Fruit fly (Drosophila melanogaster) whole organism, wandering third instar larva: ENCODE data around the gene CG31848.

Source experiments
- CG32264 ChIP-seq: fragments of 200-800 bp; sonication (Bioruptor generic); optimal IDR thresholded peaks from 2 replicates; lab custom pipeline; 2016; ENCODE audit warnings: missing biosample characterization, missing genetic modification characterization
- CrebA ChIP-seq: fragments of 200-800 bp; sonication (Bioruptor generic); optimal IDR thresholded peaks from 2 replicates; lab custom pipeline; 2016; ENCODE audit warnings: missing biosample characterization, mild to moderate bottlenecking, missing genetic modification characterization, borderline replicate concordance
- Dfd ChIP-seq: fragments of >200 bp; optimal IDR thresholded peaks from 2 replicates; lab custom pipeline; 2017; ENCODE audit warnings: missing biosample characterization, missing genetic modification characterization
- Dif ChIP-seq: fragments of 200-275, 200-300 bp; sonication (Bioruptor generic); optimal IDR thresholded peaks from 2 replicates; lab custom pipeline; 2018; ENCODE audit warnings: missing biosample characterization, missing genetic modification characterization; ENCODE audit not compliant: partially characterized antibody
- GATAd ChIP-seq: sonication (Bioruptor generic); optimal IDR thresholded peaks from 2 replicates; lab custom pipeline; 2016; ENCODE audit warnings: missing biosample characterization, missing genetic modification characterization
- Hnf4 ChIP-seq: fragments of 200-800 bp; sonication (Bioruptor generic); optimal IDR thresholded peaks from 2 replicates; lab custom pipeline; 2016; ENCODE audit warnings: missing biosample characterization, mild to moderate bottlenecking, missing genetic modification characterization
- Hr83 ChIP-seq: fragments of 200-300 bp; sonication (Bioruptor generic); optimal IDR thresholded peaks from 2 replicates; lab custom pipeline; 2016; ENCODE audit warnings: missing biosample characterization, mild to moderate bottlenecking, missing genetic modification characterization, moderate library complexity; ENCODE audit not compliant: poor library complexity, severe bottlenecking
- Jra ChIP-seq: sonication (Bioruptor generic); optimal IDR thresholded peaks from 2 replicates; lab custom pipeline; 2016; ENCODE audit warnings: missing biosample characterization, missing genetic modification characterization
- Mio ChIP-seq: sonication (Bioruptor generic); optimal IDR thresholded peaks from 2 replicates; lab custom pipeline; 2016; ENCODE audit warnings: missing biosample characterization, missing genetic modification characterization
- Myc ChIP-seq: fragments of >200 bp; optimal IDR thresholded peaks from 2 replicates; lab custom pipeline; 2017
- N ChIP-seq: fragments of >200 bp; optimal IDR thresholded peaks from 2 replicates; lab custom pipeline; 2018; ENCODE audit warnings: missing biosample characterization, missing external identifiers, missing genetic modification characterization
- OdsH ChIP-seq: fragments of 200-800 bp; sonication (Bioruptor generic); optimal IDR thresholded peaks from 2 replicates; lab custom pipeline; 2016; ENCODE audit warnings: missing biosample characterization, mild to moderate bottlenecking, missing genetic modification characterization
- Rel ChIP-seq, 2 experiments: fragments of 200-800 bp; sonication (Bioruptor generic) in 1 of 2; optimal IDR thresholded peaks; 2 replicates in 1 of 2; 3 replicates in 1 of 2; lab custom pipeline; 2016 to 2019; ENCODE audit warnings: mild to moderate bottlenecking in 2 of 2, missing biosample characterization in 2 of 2, missing genetic modification characterization in 2 of 2, moderate library complexity in 1 of 2
- Sp1 ChIP-seq: fragments of 200-800 bp; sonication (Bioruptor generic); optimal IDR thresholded peaks from 3 replicates; lab custom pipeline; 2019; ENCODE audit warnings: missing biosample characterization, mild to moderate bottlenecking, missing genetic modification characterization, moderate library complexity
- Vsx2 ChIP-seq: fragments of 200-300, 225-300 bp; sonication (Bioruptor generic); optimal IDR thresholded peaks from 2 replicates; lab custom pipeline; 2018; ENCODE audit warnings: missing biosample characterization, missing genetic modification characterization; ENCODE audit not compliant: partially characterized antibody
- br ChIP-seq: fragments of 200-800 bp; sonication (Bioruptor generic); optimal IDR thresholded peaks from 2 replicates; lab custom pipeline; 2016; ENCODE audit warnings: missing biosample characterization, missing genetic modification characterization
- brk ChIP-seq: fragments of 200-800 bp; sonication (Bioruptor generic); optimal IDR thresholded peaks from 2 replicates; lab custom pipeline; 2016; ENCODE audit warnings: missing biosample characterization, mild to moderate bottlenecking, missing genetic modification characterization
- dl ChIP-seq, 2 experiments: fragments of 175-275, 200-275 bp in 1 of 2; fragments of 200-275 bp in 1 of 2; sonication (Bioruptor generic); optimal IDR thresholded peaks; lab custom pipeline; 2018; ENCODE audit warnings: mild to moderate bottlenecking in 2 of 2, missing biosample characterization in 2 of 2, missing genetic modification characterization in 2 of 2, moderate library complexity in 2 of 2; ENCODE audit not compliant: partially characterized antibody in 2 of 2, insufficient read depth in 1 of 2
- dmrt93B ChIP-seq: fragments of 200-800 bp; sonication (Bioruptor generic); optimal IDR thresholded peaks from 2 replicates; lab custom pipeline; 2018; ENCODE audit warnings: missing biosample characterization, mild to moderate bottlenecking, missing genetic modification characterization
- dsf ChIP-seq: sonication (Bioruptor generic); optimal IDR thresholded peaks from 2 replicates; lab custom pipeline; 2016; ENCODE audit warnings: missing biosample characterization, missing genetic modification characterization, borderline replicate concordance
- ey ChIP-seq: fragments of 200-800 bp; sonication (Bioruptor generic); optimal IDR thresholded peaks from 2 replicates; lab custom pipeline; 2016; ENCODE audit warnings: missing biosample characterization, missing genetic modification characterization
- foxo ChIP-seq, 2 experiments: fragments of 200-800 bp; sonication (Bioruptor generic); optimal IDR thresholded peaks; 2 replicates in 1 of 2; 3 replicates in 1 of 2; lab custom pipeline; 2016 to 2017; ENCODE audit warnings: missing biosample characterization in 2 of 2, missing genetic modification characterization in 2 of 2
- fru ChIP-seq: fragments of 200-800 bp; sonication (Bioruptor generic); optimal IDR thresholded peaks from 3 replicates; lab custom pipeline; 2016; ENCODE audit warnings: missing biosample characterization, mild to moderate bottlenecking, missing genetic modification characterization
- h ChIP-seq: fragments of 200-800 bp; sonication (Bioruptor generic); optimal IDR thresholded peaks from 3 replicates; lab custom pipeline; 2016; ENCODE audit warnings: missing biosample characterization, mild to moderate bottlenecking, missing genetic modification characterization
- pan ChIP-seq: fragments of >200 bp; optimal IDR thresholded peaks from 2 replicates; lab custom pipeline; 2017
- rgr ChIP-seq: fragments of 200-800 bp; sonication (Bioruptor generic); optimal IDR thresholded peaks from 3 replicates; lab custom pipeline; 2016; ENCODE audit warnings: missing biosample characterization, mild to moderate bottlenecking, missing genetic modification characterization
- sage ChIP-seq: fragments of 200-800 bp; sonication (Bioruptor generic); optimal IDR thresholded peaks from 2 replicates; lab custom pipeline; 2016; ENCODE audit warnings: missing biosample characterization, mild to moderate bottlenecking, missing genetic modification characterization
- sv ChIP-seq: fragments of 200-800 bp; sonication (Bioruptor generic); optimal IDR thresholded peaks from 3 replicates; lab custom pipeline; 2016; ENCODE audit warnings: missing biosample characterization, missing genetic modification characterization
- tai ChIP-seq: sonication (Bioruptor generic); optimal IDR thresholded peaks from 2 replicates; lab custom pipeline; 2016; ENCODE audit warnings: missing biosample characterization, missing genetic modification characterization
- usp ChIP-seq: fragments of >200 bp; optimal IDR thresholded peaks from 2 replicates; lab custom pipeline; 2017; ENCODE audit warnings: missing biosample characterization, missing genetic modification characterization

CG31848 gene

dm6 chr2L:13265776-13266175, at the start of gene CG31848:
Gene CG31848, minus strand, starts transcription at chr2L:13265876.
- TF ChIP-seq Hr83 (GFP tag; lab: Kevin White, UChicago): no peak
- no peak for TF ChIP-seq dl (GFP tag; optimal IDR thresholded peaks at IDR 0.05; lab: Kevin White, UChicago; ENCODE audit: insufficient read depth in 1 of 2, partially characterized antibody in 2 of 2)
- TF ChIP-seq dsf (GFP tag; lab: Kevin White, UChicago): no peak
- TF ChIP-seq GATAd (GFP tag; lab: Kevin White, UChicago): no peak
- TF ChIP-seq dmrt93B (GFP tag; lab: Kevin White, UChicago): no peak
- TF ChIP-seq Sp1 (GFP tag; lab: Kevin White, UChicago): no peak
- TF ChIP-seq CrebA: no peak
- TF ChIP-seq brk: no peak
- TF ChIP-seq foxo (GFP tag; optimal IDR thresholded peaks at IDR 0.05; lab: Kevin White, UChicago): no peak
- no peak for TF ChIP-seq sv (GFP tag; lab: Kevin White, UChicago)
- no peak for TF ChIP-seq rgr
- TF ChIP-seq Dfd (GFP tag; lab: Kevin White, UChicago): no peak
- TF ChIP-seq, all 38 proteins: peak for 0

dm6 chr2L:13306655-13307054, 41.0 kb upstream of the CG31848 start, which contains the start of gene CG43779:
Gene CG43779, minus strand, starts transcription at chr2L:13306755.
- TF ChIP-seq GATAd (GFP tag; lab: Kevin White, UChicago) (no peak), br (no peak), Myc (lab: Kevin White, UChicago) (no peak), N (GFP tag; lab: Kevin White, UChicago) (no peak), rgr (no peak), foxo (GFP tag; optimal IDR thresholded peaks at IDR 0.05; lab: Kevin White, UChicago) (no peak), pan (lab: Kevin White, UChicago) (no peak), tai (GFP tag; lab: Kevin White, UChicago) (no peak), OdsH (GFP tag; lab: Kevin White, UChicago) (no peak), Jra (no peak)
- TF ChIP-seq, all 38 proteins: peak for 0

- no peak for TF ChIP-seq ey (GFP tag; lab: Kevin White, UChicago)
- TF ChIP-seq brk: no peak
- TF ChIP-seq rgr: no peak
- TF ChIP-seq Dif: no peak
- no peak for TF ChIP-seq fru (GFP tag; lab: Kevin White, UChicago)
- no peak for TF ChIP-seq CrebA
- no peak for TF ChIP-seq sage (GFP tag; lab: Kevin White, UChicago)
- no peak for TF ChIP-seq dmrt93B (GFP tag; lab: Kevin White, UChicago)
- no peak for TF ChIP-seq Rel (GFP tag; optimal IDR thresholded peaks at IDR 0.05; lab: Kevin White, UChicago)
- no peak for TF ChIP-seq Rel (tag; optimal IDR thresholded peaks at IDR 0.05; lab: Kevin White, UChicago)
- no peak for TF ChIP-seq br
- TF ChIP-seq h (GFP tag; lab: Kevin White, UChicago): no peak
- no peak for TF ChIP-seq OdsH (GFP tag; lab: Kevin White, UChicago)
- no peak for TF ChIP-seq Dfd (GFP tag; lab: Kevin White, UChicago)
- TF ChIP-seq Sp1 (GFP tag; lab: Kevin White, UChicago): no peak
- no peak for TF ChIP-seq tai (GFP tag; lab: Kevin White, UChicago)
- TF ChIP-seq usp (GFP tag; lab: Kevin White, UChicago): no peak
- TF ChIP-seq Myc (lab: Kevin White, UChicago): no peak
Observed at dm6 chr2L:13305000-13305399, 39.3 kb upstream of the CG31848 start.

- TF ChIP-seq dl (GFP tag; optimal IDR thresholded peaks at IDR 0.05; lab: Kevin White, UChicago; ENCODE audit: insufficient read depth in 1 of 2, partially characterized antibody in 2 of 2) (no peak), CG32264 (GFP tag; lab: Kevin White, UChicago) (no peak), fru (GFP tag; lab: Kevin White, UChicago) (no peak), Vsx2 (no peak), brk (no peak), Hnf4 (GFP tag; lab: Kevin White, UChicago) (no peak), h (GFP tag; lab: Kevin White, UChicago) (no peak)
Observed at dm6 chr2L:13304488-13304887, 38.8 kb upstream of the CG31848 start, which contains the start of gene CG16825. Gene CG16825, plus strand, starts transcription at chr2L:13304788.

- TF ChIP-seq OdsH (GFP tag; lab: Kevin White, UChicago): no peak
- no peak for TF ChIP-seq pan (lab: Kevin White, UChicago)
- TF ChIP-seq tai (GFP tag; lab: Kevin White, UChicago): no peak
- TF ChIP-seq brk: no peak
- no peak for TF ChIP-seq Hnf4 (GFP tag; lab: Kevin White, UChicago)
- no peak for TF ChIP-seq CG32264 (GFP tag; lab: Kevin White, UChicago)
- no peak for TF ChIP-seq Mio (GFP tag; lab: Kevin White, UChicago)
- TF ChIP-seq Jra: no peak
Observed at dm6 chr2L:13296703-13297230, 31.1 kb upstream of the CG31848 start.
